Worm (Caenorhabditis elegans) whole organism, L3 larva: ENCODE results near the gene K03B8.4.
"Not testable (repeated sequence)": the region's sequence is repeated elsewhere in the genome, so short reads cannot be mapped to it uniquely, and the experiment has no call there.

Experiments
- R02D3.7 ChIP-seq: fragments of 150-350 bp; optimal IDR thresholded peaks from 2 replicates; lab custom pipeline; 2014; ENCODE audit warnings: missing biosample characterization, missing genetic modification characterization
- ZK546.5 ChIP-seq: sonication (generic microtip); optimal IDR thresholded peaks from 2 replicates; lab custom pipeline; 2017; ENCODE audit warnings: missing biosample characterization, missing genetic modification characterization
- aly-2 ChIP-seq: fragments of 150-350 bp; optimal IDR thresholded peaks from 2 replicates; lab custom pipeline; 2014; ENCODE audit warnings: missing biosample characterization, missing genetic modification characterization
- ama-1 ChIP-seq: fragments of 150-350 bp; optimal IDR thresholded peaks from 2 replicates; lab custom pipeline; 2018
- ceh-16 ChIP-seq: sonication (generic microtip); optimal IDR thresholded peaks from 2 replicates; lab custom pipeline; 2017; ENCODE audit warnings: missing biosample characterization, missing genetic modification characterization
- ceh-28 ChIP-seq: fragments of 150-350 bp; optimal IDR thresholded peaks from 2 replicates; lab custom pipeline; 2014; ENCODE audit warnings: missing biosample characterization, missing genetic modification reagents, missing genetic modification characterization
- ceh-82 ChIP-seq: fragments of 150-350 bp; optimal IDR thresholded peaks from 2 replicates; lab custom pipeline; 2014; ENCODE audit warnings: missing biosample characterization, missing genetic modification characterization
- ceh-9 ChIP-seq: sonication (generic microtip); optimal IDR thresholded peaks from 2 replicates; lab custom pipeline; 2018; ENCODE audit warnings: missing biosample characterization, missing genetic modification characterization
- daf-12 ChIP-seq: fragments of 150-350 bp; optimal IDR thresholded peaks from 2 replicates; lab custom pipeline; 2014; ENCODE audit warnings: missing biosample characterization, missing genetic modification reagents, missing genetic modification characterization
- egl-27 ChIP-seq: sonication (generic microtip); optimal IDR thresholded peaks from 4 replicates; lab custom pipeline; 2017; ENCODE audit warnings: missing biosample characterization, missing genetic modification reagents, missing genetic modification characterization
- elt-1 ChIP-seq: fragments of 150-350 bp; optimal IDR thresholded peaks from 2 replicates; lab custom pipeline; 2014; ENCODE audit warnings: missing biosample characterization, missing genetic modification characterization
- elt-2 ChIP-seq: sonication (generic microtip); optimal IDR thresholded peaks from 2 replicates; lab custom pipeline; 2016; ENCODE audit warnings: missing genetic modification reagents, mild to moderate bottlenecking, missing genetic modification characterization, missing compliant biosample characterization
- eor-1 ChIP-seq, 2 experiments: fragments of 150-350 bp; optimal IDR thresholded peaks; 2 replicates each; lab custom pipeline; 2014 to 2018; ENCODE audit warnings: missing biosample characterization in 2 of 2, missing genetic modification characterization in 2 of 2
- fkh-2 ChIP-seq: fragments of 150-350 bp; optimal IDR thresholded peaks from 2 replicates; lab custom pipeline; 2014; ENCODE audit warnings: missing biosample characterization, missing genetic modification reagents, missing genetic modification characterization
- hmg-11 ChIP-seq: sonication (generic microtip); optimal IDR thresholded peaks from 2 replicates; lab custom pipeline; 2016; ENCODE audit warnings: missing genetic modification characterization, missing compliant biosample characterization
- lin-39 ChIP-seq: fragments of 150-350 bp; optimal IDR thresholded peaks from 2 replicates; lab custom pipeline; 2018; ENCODE audit warnings: missing biosample characterization, missing genetic modification reagents, missing genetic modification characterization
- mdl-1 ChIP-seq: fragments of 150-350 bp; optimal IDR thresholded peaks from 2 replicates; lab custom pipeline; 2014; ENCODE audit warnings: missing biosample characterization, missing genetic modification characterization
- mml-1 ChIP-seq: fragments of 150-350 bp; sonication (generic microtip); optimal IDR thresholded peaks from 3 replicates; lab custom pipeline; 2014; ENCODE audit warnings: missing biosample characterization, missing genetic modification characterization
- nhr-11 ChIP-seq: fragments of 150-350 bp; optimal IDR thresholded peaks from 2 replicates; lab custom pipeline; 2014; ENCODE audit warnings: missing biosample characterization, missing genetic modification characterization
- nhr-12 ChIP-seq: fragments of 150-350 bp; optimal IDR thresholded peaks from 2 replicates; lab custom pipeline; 2014; ENCODE audit warnings: missing biosample characterization, missing genetic modification characterization
- nhr-23 ChIP-seq: fragments of 150-350 bp; optimal IDR thresholded peaks from 2 replicates; lab custom pipeline; 2014; ENCODE audit warnings: missing biosample characterization, missing genetic modification reagents, missing genetic modification characterization
- nhr-237 ChIP-seq: fragments of 150-350 bp; optimal IDR thresholded peaks from 2 replicates; lab custom pipeline; 2014; ENCODE audit warnings: missing biosample characterization, missing genetic modification characterization
- nhr-25 ChIP-seq: sonication (generic microtip); optimal IDR thresholded peaks from 2 replicates; lab custom pipeline; 2017; ENCODE audit warnings: missing biosample characterization, missing genetic modification characterization
- nhr-28 ChIP-seq: fragments of 150-350 bp; optimal IDR thresholded peaks from 2 replicates; lab custom pipeline; 2014; ENCODE audit warnings: missing biosample characterization, missing genetic modification characterization
- nhr-43 ChIP-seq: sonication (generic microtip); optimal IDR thresholded peaks from 2 replicates; lab custom pipeline; 2016; ENCODE audit warnings: mild to moderate bottlenecking, missing genetic modification characterization, missing compliant biosample characterization; ENCODE audit not compliant: poor library complexity, severe bottlenecking
- pha-4 ChIP-seq: fragments of 150-350 bp; optimal IDR thresholded peaks from 2 replicates; lab custom pipeline; 2014; ENCODE audit warnings: missing biosample characterization, missing genetic modification reagents, missing genetic modification characterization
- pqm-1 ChIP-seq: fragments of 150-350 bp; optimal IDR thresholded peaks from 2 replicates; lab custom pipeline; 2017; ENCODE audit warnings: missing biosample characterization, missing genetic modification characterization, inconsistent platforms
- skn-1 ChIP-seq: fragments of 150-350 bp; optimal IDR thresholded peaks from 2 replicates; lab custom pipeline; 2014; ENCODE audit warnings: missing biosample characterization, missing genetic modification characterization
- snpc-4 ChIP-seq: fragments of 150-350 bp; optimal IDR thresholded peaks from 2 replicates; lab custom pipeline; 2014; ENCODE audit warnings: missing biosample characterization, missing genetic modification characterization
- tbx-2 ChIP-seq: sonication (generic microtip); optimal IDR thresholded peaks from 2 replicates; lab custom pipeline; 2016; ENCODE audit warnings: mild to moderate bottlenecking, missing genetic modification characterization, missing compliant biosample characterization
- unc-39 ChIP-seq: sonication (generic microtip); optimal IDR thresholded peaks from 4 replicates; lab custom pipeline; 2017; ENCODE audit warnings: missing biosample characterization, missing genetic modification characterization
- unc-62 ChIP-seq: fragments of 150-350 bp; sonication (generic microtip); optimal IDR thresholded peaks from 4 replicates; lab custom pipeline; 2014; ENCODE audit warnings: missing biosample characterization, missing genetic modification reagents, missing genetic modification characterization
- ztf-11 ChIP-seq: fragments of 150-350 bp; optimal IDR thresholded peaks from 2 replicates; lab custom pipeline; 2014; ENCODE audit warnings: missing biosample characterization, missing genetic modification characterization
- ztf-4 ChIP-seq: fragments of 150-350 bp; optimal IDR thresholded peaks from 2 replicates; lab custom pipeline; 2014; ENCODE audit warnings: missing biosample characterization, missing genetic modification characterization

K03B8.4 gene

DNA sequence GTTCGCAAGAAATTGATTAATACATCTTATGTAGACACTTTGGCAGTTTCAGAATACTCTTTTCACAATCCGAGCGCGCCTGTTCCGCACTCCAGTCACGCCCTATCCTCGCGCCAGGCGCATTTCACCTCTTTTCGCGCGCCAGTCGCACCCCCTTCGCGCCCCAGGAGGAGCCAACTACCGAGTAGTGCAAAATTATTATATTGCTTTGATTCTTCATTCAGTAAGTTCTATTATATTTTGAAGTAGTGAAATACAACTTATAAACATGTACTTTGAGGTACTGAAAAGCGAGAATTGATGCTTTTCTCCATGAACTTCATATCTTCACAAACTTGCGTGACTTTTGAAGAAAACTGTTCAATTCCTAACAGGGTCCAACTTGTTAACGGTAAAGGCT lies 1.2 kb upstream of the K03B8.4 start, which contains the start of gene nas-18:
TSS of gene nas-18 (plus strand) at position 301 of the 400 bp plus-strand sequence.
- TF ChIP-seq hmg-11; nhr-23 (tag; lab: Kevin White, UChicago); daf-12: not testable (repeated sequence)

DNA sequence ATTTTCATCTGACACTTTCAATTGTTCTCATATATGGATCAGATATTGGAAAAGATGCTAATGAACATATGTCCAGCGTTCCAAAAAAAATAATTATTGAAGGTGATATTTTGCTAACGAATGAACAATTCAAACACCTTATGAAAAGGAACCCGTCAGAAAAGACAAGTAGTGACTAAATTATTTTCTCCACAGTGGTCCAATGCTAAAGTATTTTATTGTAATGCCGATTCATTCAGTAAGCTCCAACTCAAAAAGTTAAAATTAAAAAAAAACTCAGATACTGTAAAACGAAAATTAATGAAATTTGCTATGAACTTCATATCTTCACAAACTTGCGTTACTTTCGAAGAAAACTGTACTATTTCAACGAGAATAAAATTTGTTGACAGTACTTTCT lies 2.9 kb downstream of the K03B8.4 start, which contains the start of gene nas-16:
TSS of gene nas-16 (plus strand) at position 301 of the 400 bp plus-strand sequence.
- no peak for TF ChIP-seq snpc-4 (tag; lab: Kevin White, UChicago)

DNA sequence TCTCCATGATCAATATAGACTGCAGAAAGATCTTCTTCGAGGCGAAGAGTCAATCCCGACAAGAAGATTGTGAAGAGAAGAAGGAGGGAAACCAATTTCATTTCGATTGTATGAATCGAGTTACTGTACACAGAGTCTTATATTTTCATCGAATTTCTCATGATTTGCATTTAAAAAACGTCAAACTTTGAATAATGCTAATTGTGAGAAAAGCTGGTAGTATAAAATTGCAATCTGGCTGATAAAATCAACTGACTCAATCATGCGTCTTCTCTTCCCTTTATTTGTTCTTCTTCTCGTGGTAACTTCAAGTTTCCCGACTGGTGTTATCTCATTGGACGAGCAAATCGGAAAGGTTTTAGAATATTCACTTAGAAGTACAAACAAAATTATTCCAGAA lies 4.5 kb downstream of the K03B8.4 start, which contains the start of the genes K03B8.11 and K03B8.14:
TSS of gene K03B8.11 (minus strand) at position 101 of the 400 bp plus-strand sequence.
TSS of gene K03B8.14 (plus strand) at position 110 of the 400 bp plus-strand sequence.
- TF ChIP-seq nhr-28 (tag; lab: Kevin White, UChicago): no peak
- TF ChIP-seq ceh-16: no peak
- no peak for TF ChIP-seq unc-62 (GFP tag; lab: Kevin White, UChicago)
- TF ChIP-seq ceh-9 (tag; lab: Kevin White, UChicago): no peak
- no peak for TF ChIP-seq nhr-12 (tag; lab: Kevin White, UChicago)
- TF ChIP-seq ama-1 (lab: Kevin White, UChicago): no peak
- TF ChIP-seq elt-2: no peak
- TF ChIP-seq R02D3.7: no peak
- no peak for TF ChIP-seq ZK546.5
- no peak for TF ChIP-seq pqm-1
- TF ChIP-seq eor-1 (tag; optimal IDR thresholded peaks at IDR 0.05; lab: Kevin White, UChicago): no peak
- TF ChIP-seq ztf-11 (tag; lab: Kevin White, UChicago): no peak
- TF ChIP-seq pha-4 (tag; lab: Kevin White, UChicago): no peak
- no peak for TF ChIP-seq mdl-1 (tag; lab: Kevin White, UChicago)
- TF ChIP-seq nhr-43: no peak

DNA sequence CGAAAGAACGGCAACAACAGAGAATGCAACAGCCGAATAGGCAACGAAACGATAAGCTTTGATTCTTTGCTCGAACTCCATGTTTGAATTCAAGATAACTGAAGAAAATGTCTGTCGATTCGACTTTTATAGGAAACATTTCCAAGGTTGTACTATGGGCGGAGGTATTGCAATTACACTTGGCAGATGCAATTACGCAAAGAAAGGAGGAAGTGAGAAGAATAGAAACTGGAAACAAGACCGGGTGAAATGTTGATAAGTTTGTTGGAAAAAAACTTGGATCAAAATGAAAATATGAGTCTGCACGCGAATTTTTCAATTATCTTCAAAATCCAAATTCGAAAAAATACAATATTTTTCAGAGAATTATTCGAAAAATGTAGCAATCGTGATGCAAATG lies 5.1 kb downstream of the K03B8.4 start, which contains the start of gene col-155:
TSS of gene col-155 (minus strand) at position 101 of the 400 bp plus-strand sequence.
- TF ChIP-seq nhr-25 (tag; lab: Kevin White, UChicago) (no peak), ama-1 (lab: Kevin White, UChicago) (no peak), pqm-1 (no peak), nhr-28 (tag; lab: Kevin White, UChicago) (no peak), ztf-11 (tag; lab: Kevin White, UChicago) (no peak), ceh-82 (tag; lab: Kevin White, UChicago) (no peak), nhr-11 (tag; lab: Kevin White, UChicago) (no peak), eor-1 (tag; optimal IDR thresholded peaks at IDR 0.05; lab: Kevin White, UChicago) (no peak), lin-39 (tag; lab: Kevin White, UChicago) (no peak), egl-27 (tag; lab: Kevin White, UChicago) (no peak)

DNA sequence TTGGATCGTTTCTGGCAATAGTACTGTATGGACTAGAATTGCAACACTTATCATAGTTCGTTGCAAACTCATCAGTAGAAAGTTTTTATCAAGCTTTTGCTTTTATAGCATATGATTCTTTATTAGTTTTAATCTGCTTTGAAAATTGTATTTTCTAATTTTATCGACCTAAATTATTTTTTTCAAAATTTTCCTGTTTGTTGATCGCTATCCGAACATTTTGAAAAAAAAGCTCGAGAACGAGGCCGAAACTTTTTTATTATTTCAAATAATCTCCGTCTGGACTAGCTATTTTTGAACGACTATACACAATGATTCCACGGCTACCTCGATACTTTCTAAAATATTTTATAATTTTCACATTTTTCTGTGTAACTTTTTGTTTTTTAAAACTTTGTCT lies 8.5 kb downstream of the K03B8.4 start, which contains the start of gene F55C10.4:
TSS of gene F55C10.4 (plus strand) at position 301 of the 400 bp plus-strand sequence.
- TF ChIP-seq ceh-28 (tag; lab: Kevin White, UChicago) (no peak), nhr-28 (tag; lab: Kevin White, UChicago) (no peak), skn-1 (tag; lab: Kevin White, UChicago) (no peak), tbx-2 (no peak), pha-4 (tag; lab: Kevin White, UChicago) (no peak), daf-12 (no peak)

DNA sequence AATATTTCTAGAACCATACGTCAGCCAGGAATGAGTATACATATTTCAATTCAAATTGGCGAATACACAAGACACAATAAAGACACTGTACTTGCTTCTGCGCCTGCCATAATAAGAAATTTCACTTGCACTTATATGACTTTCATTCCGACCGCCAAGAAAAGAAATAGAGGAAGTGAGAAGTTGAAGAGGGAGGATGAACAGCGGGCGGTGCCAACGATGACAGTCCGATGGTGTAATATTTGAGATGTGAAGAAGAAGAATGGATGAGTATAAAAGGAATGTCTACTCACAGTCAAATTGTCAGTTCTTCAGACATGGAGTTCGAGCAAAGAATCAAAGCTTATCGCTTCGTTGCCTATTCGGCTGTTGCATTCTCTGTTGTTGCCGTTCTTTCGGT lies 9.9 kb downstream of the K03B8.4 start, which contains the start of gene col-154:
TSS of gene col-154 (plus strand) at position 301 of the 400 bp plus-strand sequence.
- TF ChIP-seq fkh-2 (tag; lab: Kevin White, UChicago): no peak
- TF ChIP-seq mml-1 (tag; lab: Kevin White, UChicago): no peak
- peak; percentile 6 for TF ChIP-seq nhr-25 (tag; lab: Kevin White, UChicago)
- TF ChIP-seq snpc-4 (tag; lab: Kevin White, UChicago): no peak
- TF ChIP-seq ztf-4: no peak
- TF ChIP-seq daf-12: no peak
- TF ChIP-seq, all 47 proteins: peak for 1

DNA sequence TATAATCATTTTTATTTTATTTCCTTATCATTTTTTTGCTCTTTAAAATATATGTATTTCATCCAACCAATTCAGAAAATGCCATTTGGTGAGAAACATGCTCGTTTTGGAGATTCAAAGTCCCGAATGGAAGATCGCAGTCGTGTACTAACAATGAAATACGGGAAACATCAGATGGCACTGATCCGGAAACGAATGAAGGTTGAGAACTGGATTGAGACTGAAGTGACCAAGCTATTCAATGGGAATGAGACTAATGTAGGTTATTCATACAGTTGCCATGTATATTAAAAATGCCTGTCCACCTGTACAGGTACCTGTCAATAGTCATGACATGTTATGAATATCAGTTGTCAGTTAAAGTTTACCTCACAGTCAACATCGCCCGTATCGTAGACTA lies 11.9 kb downstream of the K03B8.4 start, which contains the start of gene F55C10.5:
TSS of gene F55C10.5 (plus strand) at position 74 of the 400 bp plus-strand sequence.
- TF ChIP-seq ZK546.5 (no peak), nhr-25 (tag; lab: Kevin White, UChicago) (no peak), mdl-1 (tag; lab: Kevin White, UChicago) (no peak), hmg-11 (no peak), pqm-1 (no peak), tbx-2 (no peak), aly-2 (no peak), ceh-9 (tag; lab: Kevin White, UChicago) (no peak), nhr-43 (no peak), R02D3.7 (no peak), ztf-11 (tag; lab: Kevin White, UChicago) (no peak), elt-1 (tag; lab: Kevin White, UChicago) (no peak), nhr-237 (tag; lab: Kevin White, UChicago) (no peak), ama-1 (lab: Kevin White, UChicago) (no peak), unc-39 (tag; lab: Kevin White, UChicago) (no peak)
